Worm (Caenorhabditis elegans) whole organism, L4 larva: ENCODE measurements around the gene tag-196.
"Not testable (repeated sequence)": the region's sequence is repeated elsewhere in the genome, so short reads cannot be mapped to it uniquely, and the experiment has no call there.

Experiments
- D1046.2 ChIP-seq: fragments of 200-800 bp; sonication (Bioruptor generic); IDR thresholded peaks from 2 replicates; pipeline ENCODE4 v1.3.6; 2022; ENCODE audit warnings: missing genetic modification characterization, missing compliant biosample characterization
- F10B5.3 ChIP-seq: sonication (generic microtip); optimal IDR thresholded peaks from 2 replicates; lab custom pipeline; 2016; ENCODE audit warnings: mild to moderate bottlenecking, missing genetic modification characterization, missing compliant biosample characterization
- T20F7.1 ChIP-seq: fragments of 200-800 bp; sonication (Bioruptor generic); optimal IDR thresholded peaks from 2 replicates; lab custom pipeline; 2018; ENCODE audit warnings: mild to moderate bottlenecking, missing genetic modification characterization, missing compliant biosample characterization
- Y105C5A.15 ChIP-seq: fragments of 200-800 bp; sonication (Bioruptor generic); IDR thresholded peaks from 2 replicates; pipeline ENCODE4 v1.3.6; 2022; ENCODE audit warnings: missing genetic modification characterization, missing compliant biosample characterization
- Y48G9A.11 ChIP-seq: fragments of 200-800 bp; sonication (Bioruptor generic); IDR thresholded peaks from 2 replicates; pipeline ENCODE4 v1.3.6; 2022; ENCODE audit warnings: missing genetic modification reagents, missing genetic modification characterization, missing compliant biosample characterization
- Y75B8A.6 ChIP-seq: fragments of 200-800 bp; sonication (Bioruptor generic); IDR thresholded peaks from 2 replicates; pipeline ENCODE4 v1.3.6; 2022; ENCODE audit warnings: missing genetic modification reagents, missing genetic modification characterization, missing compliant biosample characterization
- ZK546.5 ChIP-seq, 2 experiments: sonication (generic microtip); optimal IDR thresholded peaks; 2 replicates each; lab custom pipeline; 2017; ENCODE audit warnings: missing biosample characterization in 2 of 2, missing genetic modification characterization in 2 of 2
- cey-2 ChIP-seq: sonication (generic microtip); optimal IDR thresholded peaks from 3 replicates; lab custom pipeline; 2017; ENCODE audit warnings: missing genetic modification characterization, mild to moderate bottlenecking, missing compliant biosample characterization, antibody characterized with exemption, borderline replicate concordance; ENCODE audit not compliant: insufficient read depth
- daf-16 ChIP-seq, 3 experiments: sonication (generic microtip); optimal IDR thresholded peaks; 2 replicates each; lab custom pipeline; 2016 to 2017; ENCODE audit warnings: missing genetic modification characterization in 3 of 3, missing genetic modification reagents in 3 of 3, mild to moderate bottlenecking in 2 of 3, missing compliant biosample characterization in 2 of 3, missing biosample characterization in 1 of 3, moderate library complexity in 1 of 3
- dmd-6 ChIP-seq: fragments of 200-800 bp; sonication (Bioruptor generic); IDR thresholded peaks from 2 replicates; pipeline ENCODE4 v1.3.6; 2022; ENCODE audit warnings: missing genetic modification reagents, missing genetic modification characterization, missing compliant biosample characterization
- dmd-9 ChIP-seq: fragments of 200-800 bp; sonication (Bioruptor generic); IDR thresholded peaks from 2 replicates; pipeline ENCODE4 v1.3.6; 2022; ENCODE audit warnings: missing genetic modification reagents, missing genetic modification characterization, missing compliant biosample characterization
- duxl-1 ChIP-seq: sonication (generic microtip); optimal IDR thresholded peaks from 2 replicates; lab custom pipeline; 2016; ENCODE audit warnings: mild to moderate bottlenecking, missing genetic modification characterization, moderate library complexity, missing compliant biosample characterization; ENCODE audit not compliant: poor library complexity
- dve-1 ChIP-seq: sonication (generic microtip); optimal IDR thresholded peaks from 2 replicates; lab custom pipeline; 2017; ENCODE audit warnings: antibody characterized with exemption, mild to moderate bottlenecking, missing genetic modification characterization, missing compliant biosample characterization; ENCODE audit not compliant: insufficient read depth
- egl-43 ChIP-seq: fragments of 200-800 bp; sonication (Bioruptor generic); IDR thresholded peaks from 2 replicates; pipeline ENCODE4 v1.3.6; 2022; ENCODE audit warnings: missing genetic modification reagents, missing genetic modification characterization, missing compliant biosample characterization
- fkh-10 ChIP-seq: fragments of 150-350 bp; optimal IDR thresholded peaks from 2 replicates; lab custom pipeline; 2014; ENCODE audit warnings: missing biosample characterization, missing genetic modification reagents, missing genetic modification characterization
- fos-1 ChIP-seq: fragments of 150-350 bp; optimal IDR thresholded peaks from 2 replicates; lab custom pipeline; 2014; ENCODE audit warnings: missing biosample characterization, missing genetic modification characterization
- gei-8 ChIP-seq: fragments of 200-800 bp; sonication (Bioruptor generic); optimal IDR thresholded peaks from 2 replicates; lab custom pipeline; 2018; ENCODE audit warnings: mild to moderate bottlenecking, missing genetic modification characterization, missing compliant biosample characterization
- hmg-1.1 ChIP-seq: fragments of 200-800 bp; sonication (Bioruptor generic); IDR thresholded peaks from 2 replicates; pipeline ENCODE4 v1.3.6; 2022; ENCODE audit warnings: missing genetic modification reagents, missing genetic modification characterization, missing compliant biosample characterization
- jun-1 ChIP-seq: fragments of 150-350 bp; optimal IDR thresholded peaks from 2 replicates; lab custom pipeline; 2014; ENCODE audit warnings: missing biosample characterization, missing genetic modification reagents, missing genetic modification characterization
- lin-29 ChIP-seq: fragments of 200-800 bp; sonication (Bioruptor generic); IDR thresholded peaks from 2 replicates; pipeline ENCODE4 v1.3.6; 2022; ENCODE audit warnings: missing genetic modification reagents, missing genetic modification characterization, missing compliant biosample characterization
- lir-3 ChIP-seq: sonication (generic microtip); optimal IDR thresholded peaks from 2 replicates; lab custom pipeline; 2016; ENCODE audit warnings: mild to moderate bottlenecking, missing genetic modification characterization, missing compliant biosample characterization
- madf-9 ChIP-seq: fragments of 200-800 bp; sonication (Bioruptor generic); conservative IDR thresholded peaks from 2 replicates; pipeline ENCODE4 v1.3.6; 2022; ENCODE audit warnings: missing genetic modification reagents, missing genetic modification characterization, missing compliant biosample characterization
- mdl-1 ChIP-seq, 2 experiments: fragments of 150-350 bp in 1 of 2; sonication (generic microtip) in 1 of 2; optimal IDR thresholded peaks; 2 replicates each; lab custom pipeline; 2014 to 2017; ENCODE audit warnings: missing biosample characterization in 2 of 2, missing genetic modification characterization in 2 of 2
- mdt-29 ChIP-seq: fragments of 200-800 bp; sonication (Bioruptor generic); IDR thresholded peaks from 2 replicates; pipeline ENCODE4 v1.3.6; 2022; ENCODE audit warnings: missing genetic modification reagents, missing genetic modification characterization, missing compliant biosample characterization
- mxl-2 ChIP-seq: fragments of 200-800 bp; sonication (Bioruptor generic); conservative IDR thresholded peaks from 2 replicates; pipeline ENCODE4 v1.3.6; 2022; ENCODE audit warnings: missing genetic modification reagents, missing genetic modification characterization, missing compliant biosample characterization
- nhr-25 ChIP-seq: sonication (generic microtip); optimal IDR thresholded peaks from 2 replicates; lab custom pipeline; 2017; ENCODE audit warnings: missing genetic modification characterization, mild to moderate bottlenecking, missing compliant biosample characterization, antibody characterized with exemption, moderate library complexity, borderline replicate concordance; ENCODE audit not compliant: insufficient read depth
- nhr-28 ChIP-seq: fragments of 150-350 bp; optimal IDR thresholded peaks from 2 replicates; lab custom pipeline; 2014; ENCODE audit warnings: missing biosample characterization, missing genetic modification characterization
- nhr-42 ChIP-seq: fragments of 200-800 bp; sonication (Bioruptor generic); IDR thresholded peaks from 2 replicates; pipeline ENCODE4 v1.3.6; 2022; ENCODE audit warnings: missing genetic modification characterization, missing compliant biosample characterization
- nhr-6 ChIP-seq: fragments of 150-350 bp; optimal IDR thresholded peaks from 2 replicates; lab custom pipeline; 2014; ENCODE audit warnings: missing biosample characterization, missing genetic modification characterization
- pha-4 ChIP-seq, 2 experiments: fragments of 150-350 bp in 1 of 2; fragments of 200-800 bp in 1 of 2; sonication (Bioruptor generic) in 1 of 2; IDR thresholded peaks in 1 of 2; optimal IDR thresholded peaks in 1 of 2; 2 replicates each; pipeline versions ENCODE4 v1.3.6 to Lab custom; 2014 to 2022; ENCODE audit warnings: missing genetic modification characterization in 2 of 2, missing genetic modification reagents in 2 of 2, missing biosample characterization in 1 of 2, missing compliant biosample characterization in 1 of 2
- php-3 ChIP-seq: fragments of 200-800 bp; sonication (Bioruptor generic); IDR thresholded peaks from 2 replicates; pipeline ENCODE4 v1.3.6; 2022; ENCODE audit warnings: missing genetic modification reagents, missing genetic modification characterization, missing compliant biosample characterization
- pqm-1 ChIP-seq: sonication (generic microtip); optimal IDR thresholded peaks from 2 replicates; lab custom pipeline; 2017; ENCODE audit warnings: missing biosample characterization, missing genetic modification characterization
- rbr-2 ChIP-seq: sonication (generic microtip); optimal IDR thresholded peaks from 2 replicates; lab custom pipeline; 2016; ENCODE audit warnings: missing genotype, missing genetic modification characterization, missing compliant biosample characterization
- saeg-2 ChIP-seq: fragments of 200-800 bp; sonication (Bioruptor generic); IDR thresholded peaks from 2 replicates; pipeline ENCODE4 v1.3.6; 2022; ENCODE audit warnings: missing genetic modification reagents, missing genetic modification characterization, missing compliant biosample characterization
- set-16 ChIP-seq: fragments of 200-800 bp; sonication (Bioruptor generic); IDR thresholded peaks from 2 replicates; pipeline ENCODE4 v1.3.6; 2022; ENCODE audit warnings: missing genetic modification reagents, missing genetic modification characterization, missing compliant biosample characterization
- snpc-1.2 ChIP-seq: fragments of 200-800 bp; sonication (Bioruptor generic); IDR thresholded peaks from 2 replicates; pipeline ENCODE4 v1.3.6; 2022; ENCODE audit warnings: missing genetic modification reagents, missing genetic modification characterization, missing compliant biosample characterization
- snpc-4 ChIP-seq: fragments of 150-350 bp; optimal IDR thresholded peaks from 2 replicates; lab custom pipeline; 2014; ENCODE audit warnings: missing biosample characterization, missing genetic modification characterization
- spr-1 ChIP-seq: sonication (generic microtip); optimal IDR thresholded peaks from 2 replicates; lab custom pipeline; 2016; ENCODE audit warnings: mild to moderate bottlenecking, missing genetic modification characterization, missing compliant biosample characterization
- tra-1 ChIP-seq: fragments of 200-800 bp; sonication (Bioruptor generic); IDR thresholded peaks from 2 replicates; pipeline ENCODE4 v1.3.6; 2022; ENCODE audit warnings: missing genetic modification reagents, missing genetic modification characterization, missing compliant biosample characterization
- unc-130 ChIP-seq: sonication (generic microtip); optimal IDR thresholded peaks from 2 replicates; lab custom pipeline; 2016; ENCODE audit warnings: missing genetic modification reagents, missing genetic modification characterization, missing compliant biosample characterization
- zag-1 ChIP-seq: fragments of 150-350 bp; optimal IDR thresholded peaks from 2 replicates; lab custom pipeline; 2014; ENCODE audit warnings: missing biosample characterization, missing genetic modification characterization
- zip-2 ChIP-seq: fragments of 150-350 bp; optimal IDR thresholded peaks from 2 replicates; lab custom pipeline; 2014; ENCODE audit warnings: missing biosample characterization, missing genetic modification characterization
- ztf-11 ChIP-seq: fragments of 150-350 bp; optimal IDR thresholded peaks from 2 replicates; lab custom pipeline; 2014; ENCODE audit warnings: missing biosample characterization, missing genetic modification characterization

Gene tag-196

ce11 chrV:8574762-8575161 lies 20.0 kb upstream of the tag-196 start, which contains the start of gene F25G6.1:
TSS of gene F25G6.1 (plus strand) at chrV:8575062.
- not testable (repeated sequence) for TF ChIP-seq Y48G9A.11 (GFP tag; lab: Robert Waterston, UW); ztf-11 (tag; lab: Kevin White, UChicago); tra-1
- TF ChIP-seq, all 104 proteins: peak for 0; not testable (repeated sequence) for 104

- TF ChIP-seq mdl-1 (tag; optimal IDR thresholded peaks at IDR 0.05; lab: Kevin White, UChicago) (no peak), duxl-1 (tag; lab: Kevin White, UChicago) (no peak), mdt-29 (GFP tag; lab: Robert Waterston, UW) (no peak), spr-1 (tag; lab: Kevin White, UChicago) (no peak), lin-29 (GFP tag; lab: Robert Waterston, UW) (no peak), nhr-6 (tag; lab: Kevin White, UChicago) (no peak), dmd-9 (GFP tag; lab: Robert Waterston, UW) (no peak), Y105C5A.15 (no peak), T20F7.1 (no peak), rbr-2 (no peak), zip-2 (no peak), F10B5.3 (tag; lab: Kevin White, UChicago) (no peak)
Observed at ce11 chrV:8580961-8581360, 13.8 kb upstream of the tag-196 start, which contains the start of gene C10B5.1. TSS of gene C10B5.1 (plus strand) at chrV:8581261.

- TF ChIP-seq egl-43 (no peak), spr-1 (tag; lab: Kevin White, UChicago) (no peak), madf-9 (GFP tag; lab: Robert Waterston, UW) (no peak), dmd-6 (GFP tag; lab: Robert Waterston, UW) (no peak), nhr-25 (tag; lab: Kevin White, UChicago) (no peak), jun-1 (no peak), lin-29 (GFP tag; lab: Robert Waterston, UW) (no peak), mxl-2 (GFP tag; lab: Robert Waterston, UW) (no peak), pqm-1 (tag; lab: Kevin White, UChicago) (no peak), Y75B8A.6 (no peak), snpc-4 (tag; lab: Kevin White, UChicago) (no peak), set-16 (GFP tag; lab: Robert Waterston, UW) (no peak)
Observed at ce11 chrV:8586472-8586871, 8.2 kb upstream of the tag-196 start.

ce11 chrV:8586920-8587319 lies 7.8 kb upstream of the tag-196 start:
- no peak for TF ChIP-seq D1046.2 (GFP tag; lab: Robert Waterston, UW)
- no peak for TF ChIP-seq madf-9 (GFP tag; lab: Robert Waterston, UW)
- TF ChIP-seq nhr-6 (tag; lab: Kevin White, UChicago), result no peak
- no peak for TF ChIP-seq zag-1 (tag; lab: Kevin White, UChicago)
- peak; percentile 71 for TF ChIP-seq dve-1 (tag; lab: Kevin White, UChicago)
- no peak for TF ChIP-seq snpc-1.2 (GFP tag; lab: Robert Waterston, UW)
- TF ChIP-seq pqm-1 (tag; lab: Kevin White, UChicago), result peak; percentile 26
- peak; percentile 58 for TF ChIP-seq dmd-6 (GFP tag; lab: Robert Waterston, UW)
- no peak for TF ChIP-seq Y75B8A.6
- TF ChIP-seq cey-2 (tag; lab: Kevin White, UChicago), result no peak
- TF ChIP-seq fos-1 (tag; lab: Kevin White, UChicago), result no peak
- TF ChIP-seq tra-1, result no peak
- no peak for TF ChIP-seq gei-8 (GFP tag; lab: Kevin White, UChicago)
- no peak for TF ChIP-seq fkh-10 (GFP tag; lab: Kevin White, UChicago)
- no peak for TF ChIP-seq Y48G9A.11 (GFP tag; lab: Robert Waterston, UW)
- no peak for TF ChIP-seq set-16 (GFP tag; lab: Robert Waterston, UW)
- no peak for TF ChIP-seq hmg-1.1
- no peak for TF ChIP-seq daf-16 (GFP tag; optimal IDR thresholded peaks at IDR 0.05; lab: Kevin White, UChicago)
- TF ChIP-seq daf-16 (tag; optimal IDR thresholded peaks at IDR 0.05; lab: Kevin White, UChicago), result peak; percentile 90
- TF ChIP-seq lir-3 (tag; lab: Kevin White, UChicago), result no peak
- TF ChIP-seq pha-4 (GFP tag; IDR thresholded peaks at IDR 0.05; lab: Robert Waterston, UW), result no peak
- TF ChIP-seq pha-4 (tag; optimal IDR thresholded peaks at IDR 0.05; lab: Kevin White, UChicago), result no peak
- no peak for TF ChIP-seq saeg-2
- no peak for TF ChIP-seq ZK546.5 (tag; optimal IDR thresholded peaks at IDR 0.05; lab: Kevin White, UChicago)
- no peak for TF ChIP-seq unc-130
- peak; percentile 46 for TF ChIP-seq nhr-28 (tag; lab: Kevin White, UChicago)
- TF ChIP-seq nhr-42 (GFP tag; lab: Robert Waterston, UW), result no peak
- TF ChIP-seq php-3, result no peak
- TF ChIP-seq Y105C5A.15, result no peak
